Fruit fly (Drosophila melanogaster): ENCODE measurements around the gene CG5235.

dm6 chr3L:16097393-16097884 is 7.2 kb upstream of the CG5235 start, which contains the start of the genes CG13074 and ATPsynbetaL:
- TF ChIP-seq cic (GFP tag; optimal IDR thresholded peaks at IDR 0.05) = no peak
- no peak for TF ChIP-seq Hr96 (GFP tag; optimal IDR thresholded peaks at IDR 0.05)
- no peak for TF ChIP-seq bab1 (GFP tag; optimal IDR thresholded peaks at IDR 0.05)
- no peak for TF ChIP-seq CG1620 (GFP tag; optimal IDR thresholded peaks at IDR 0.05)
- TF ChIP-seq pad (GFP tag; optimal IDR thresholded peaks at IDR 0.05) = no peak
- no peak for TF ChIP-seq Clk (GFP tag; optimal IDR thresholded peaks at IDR 0.05)

All from whole organism, adult.